Worm (Caenorhabditis elegans) whole organism, L1 larva: Measurements from ENCODE around the gene C14B1.3.
A peak's percentile ranks its signal among the peaks of the same experiment; 100 is the strongest.

Experiments used
- C04F5.9 ChIP-seq: sonication (generic microtip); optimal IDR thresholded peaks from 2 replicates; lab custom pipeline; 2016; ENCODE audit warnings: missing genetic modification characterization, missing compliant biosample characterization
- C34B4.2 ChIP-seq: sonication (generic microtip); optimal IDR thresholded peaks from 2 replicates; lab custom pipeline; 2017; ENCODE audit warnings: mild to moderate bottlenecking, missing genetic modification characterization, missing compliant biosample characterization
- F16B12.6 ChIP-seq: fragments of 150-350 bp; optimal IDR thresholded peaks from 2 replicates; lab custom pipeline; 2014; ENCODE audit warnings: missing biosample characterization, missing genetic modification characterization
- aha-1 ChIP-seq: fragments of 150-350 bp; optimal IDR thresholded peaks from 2 replicates; lab custom pipeline; 2014; ENCODE audit warnings: missing biosample characterization, missing genetic modification characterization
- aly-2 ChIP-seq: fragments of 150-350 bp; optimal IDR thresholded peaks from 2 replicates; lab custom pipeline; 2014; ENCODE audit warnings: missing biosample characterization, missing genetic modification characterization
- blmp-1 ChIP-seq: fragments of 150-350 bp; optimal IDR thresholded peaks from 2 replicates; lab custom pipeline; 2014; ENCODE audit warnings: missing biosample characterization, missing genetic modification characterization
- ces-1 ChIP-seq: fragments of 150-350 bp; optimal IDR thresholded peaks from 2 replicates; lab custom pipeline; 2014; ENCODE audit warnings: missing biosample characterization, missing genetic modification reagents, missing genetic modification characterization
- dpl-1 ChIP-seq, 3 experiments: fragments of 150-350 bp in 2 of 3; sonication (generic microtip) in 1 of 3; optimal IDR thresholded peaks; 2 replicates each; lab custom pipeline; 2014 to 2017; ENCODE audit warnings: missing biosample characterization in 3 of 3, missing genetic modification characterization in 3 of 3, missing genetic modification reagents in 3 of 3
- dsc-1 ChIP-seq: sonication (generic microtip); optimal IDR thresholded peaks from 2 replicates; lab custom pipeline; 2016; ENCODE audit warnings: mild to moderate bottlenecking, missing genetic modification characterization, missing compliant biosample characterization
- efl-1 ChIP-seq, 4 experiments: fragments of 150-350 bp; optimal IDR thresholded peaks in 3 of 4; peaks in 1 of 4; 1 replicate in 1 of 4; 2 replicates in 3 of 4; lab custom pipeline; 2014; ENCODE audit warnings: missing biosample characterization in 2 of 4, missing genetic modification characterization in 2 of 4, missing genetic modification reagents in 2 of 4
- egl-13 ChIP-seq: sonication (generic microtip); optimal IDR thresholded peaks from 2 replicates; lab custom pipeline; 2016; ENCODE audit warnings: missing genotype, missing genetic modification reagents, missing genetic modification characterization, missing compliant biosample characterization
- elt-3 ChIP-seq, 6 experiments: fragments of 150-350 bp in 1 of 6; sonication (generic microtip); optimal IDR thresholded peaks; 2 replicates each; lab custom pipeline; 2017 to 2018; ENCODE audit warnings: missing biosample characterization in 6 of 6, missing genetic modification characterization in 6 of 6, inconsistent platforms in 1 of 6
- fkh-10 ChIP-seq: sonication (generic microtip); optimal IDR thresholded peaks from 2 replicates; lab custom pipeline; 2017; ENCODE audit warnings: missing biosample characterization, missing genetic modification reagents, missing genetic modification characterization
- grh-1 ChIP-seq: fragments of 200-800 bp; sonication (Bioruptor generic); IDR thresholded peaks from 2 replicates; pipeline ENCODE4 v1.3.6; 2022; ENCODE audit warnings: missing genetic modification reagents, missing genetic modification characterization, missing compliant biosample characterization
- hlh-17 ChIP-seq: fragments of 200-800 bp; sonication (Bioruptor generic); optimal IDR thresholded peaks from 2 replicates; lab custom pipeline; 2018; ENCODE audit warnings: missing genetic modification characterization, mild to moderate bottlenecking, missing compliant biosample characterization, moderate library complexity, borderline replicate concordance
- hlh-4 ChIP-seq: sonication (generic microtip); optimal IDR thresholded peaks from 2 replicates; lab custom pipeline; 2016; ENCODE audit warnings: mild to moderate bottlenecking, missing genetic modification characterization, missing compliant biosample characterization
- irx-1 ChIP-seq: sonication (generic microtip); optimal IDR thresholded peaks from 2 replicates; lab custom pipeline; 2016; ENCODE audit warnings: missing genetic modification characterization, missing compliant biosample characterization
- isw-1 ChIP-seq: fragments of 200-800 bp; sonication (Bioruptor generic); IDR thresholded peaks from 2 replicates; pipeline ENCODE4 v1.3.6; 2022; ENCODE audit warnings: missing genetic modification characterization, missing compliant biosample characterization
- lin-13 ChIP-seq: fragments of 150-350 bp; optimal IDR thresholded peaks from 2 replicates; lab custom pipeline; 2014; ENCODE audit warnings: missing biosample characterization, missing genetic modification reagents, missing genetic modification characterization
- lin-14 ChIP-seq: fragments of 200-800 bp; sonication (Bioruptor generic); optimal IDR thresholded peaks from 2 replicates; lab custom pipeline; 2018; ENCODE audit warnings: mild to moderate bottlenecking, missing genetic modification characterization, moderate library complexity, missing compliant biosample characterization
- lin-35 ChIP-seq, 2 experiments: fragments of 150-350 bp; optimal IDR thresholded peaks; 2 replicates each; lab custom pipeline; 2014; ENCODE audit warnings: missing biosample characterization in 2 of 2, missing genetic modification characterization in 2 of 2, missing genetic modification reagents in 2 of 2
- lsy-2 ChIP-seq, 2 experiments: fragments of 150-350 bp; optimal IDR thresholded peaks; 2 replicates each; lab custom pipeline; 2014; ENCODE audit warnings: missing biosample characterization in 2 of 2, missing genetic modification characterization in 2 of 2
- mab-9 ChIP-seq: fragments of 200-800 bp; sonication (Bioruptor generic); IDR thresholded peaks from 2 replicates; pipeline ENCODE4 v1.3.6; 2022; ENCODE audit warnings: missing genetic modification reagents, missing genetic modification characterization, missing compliant biosample characterization
- mdl-1 ChIP-seq, 2 experiments: fragments of 150-350 bp; optimal IDR thresholded peaks; 2 replicates each; lab custom pipeline; 2014 to 2017; ENCODE audit warnings: missing biosample characterization in 2 of 2, missing genetic modification characterization in 2 of 2, inconsistent platforms in 1 of 2
- mep-1 ChIP-seq: fragments of 150-350 bp; optimal IDR thresholded peaks from 2 replicates; lab custom pipeline; 2014; ENCODE audit warnings: missing biosample characterization, missing genetic modification characterization
- nhr-11 ChIP-seq: fragments of 150-350 bp; optimal IDR thresholded peaks from 2 replicates; lab custom pipeline; 2014; ENCODE audit warnings: missing biosample characterization, missing genetic modification characterization
- nhr-19 ChIP-seq: fragments of 200-800 bp; sonication (Bioruptor generic); conservative IDR thresholded peaks from 2 replicates; pipeline ENCODE4 v1.3.6; 2022; ENCODE audit warnings: missing genetic modification characterization, missing compliant biosample characterization
- nhr-237 ChIP-seq: fragments of 150-350 bp; optimal IDR thresholded peaks from 2 replicates; lab custom pipeline; 2014; ENCODE audit warnings: missing biosample characterization, missing genetic modification characterization
- nhr-47 ChIP-seq: sonication (generic microtip); optimal IDR thresholded peaks from 2 replicates; lab custom pipeline; 2016; ENCODE audit warnings: mild to moderate bottlenecking, missing genetic modification characterization, moderate library complexity, missing compliant biosample characterization
- nhr-71 ChIP-seq: sonication (generic microtip); optimal IDR thresholded peaks from 2 replicates; lab custom pipeline; 2016; ENCODE audit warnings: mild to moderate bottlenecking, missing genetic modification characterization, moderate library complexity, missing compliant biosample characterization
- nhr-76 ChIP-seq: sonication (generic microtip); optimal IDR thresholded peaks from 2 replicates; lab custom pipeline; 2017; ENCODE audit warnings: missing biosample characterization, missing genetic modification characterization
- nhr-77 ChIP-seq: fragments of 150-350 bp; optimal IDR thresholded peaks from 2 replicates; lab custom pipeline; 2014; ENCODE audit warnings: missing biosample characterization, missing genetic modification characterization
- nhr-85 ChIP-seq: sonication (generic microtip); peaks from one replicate; lab custom pipeline; 2016; ENCODE audit warnings: missing genetic modification characterization, inconsistent platforms, missing compliant biosample characterization
- pag-3 ChIP-seq: sonication (generic microtip); optimal IDR thresholded peaks from 2 replicates; lab custom pipeline; 2017; ENCODE audit warnings: missing genetic modification characterization, mild to moderate bottlenecking, missing compliant biosample characterization, antibody characterized with exemption, borderline replicate concordance; ENCODE audit not compliant: insufficient read depth
- pax-3 ChIP-seq: fragments of 200-800 bp; sonication (Bioruptor generic); optimal IDR thresholded peaks from 2 replicates; lab custom pipeline; 2018; ENCODE audit warnings: mild to moderate bottlenecking, missing genetic modification characterization, moderate library complexity, missing compliant biosample characterization
- pqm-1 ChIP-seq: sonication (generic microtip); optimal IDR thresholded peaks from 3 replicates; lab custom pipeline; 2017; ENCODE audit warnings: missing biosample characterization, missing genetic modification characterization
- rnt-1 ChIP-seq: sonication (generic microtip); optimal IDR thresholded peaks from 2 replicates; lab custom pipeline; 2016; ENCODE audit warnings: mild to moderate bottlenecking, missing genetic modification characterization, moderate library complexity, missing compliant biosample characterization
- skn-1 ChIP-seq: fragments of 150-350 bp; optimal IDR thresholded peaks from 2 replicates; lab custom pipeline; 2014; ENCODE audit warnings: missing biosample characterization, missing genetic modification characterization
- snu-23 ChIP-seq: sonication (generic microtip); optimal IDR thresholded peaks from 2 replicates; lab custom pipeline; 2016; ENCODE audit warnings: missing genetic modification characterization, missing compliant biosample characterization
- sox-4 ChIP-seq: sonication (generic microtip); optimal IDR thresholded peaks from 2 replicates; lab custom pipeline; 2016; ENCODE audit warnings: missing genetic modification characterization, missing compliant biosample characterization
- sup-37 ChIP-seq: fragments of 200-800 bp; sonication (Bioruptor generic); optimal IDR thresholded peaks from 2 replicates; lab custom pipeline; 2018; ENCODE audit warnings: mild to moderate bottlenecking, missing genetic modification characterization, missing compliant biosample characterization
- swsn-7 ChIP-seq: sonication (generic microtip); optimal IDR thresholded peaks from 2 replicates; lab custom pipeline; 2016; ENCODE audit warnings: missing genetic modification characterization, missing compliant biosample characterization
- tbx-2 ChIP-seq: sonication (generic microtip); optimal IDR thresholded peaks from 2 replicates; lab custom pipeline; 2016; ENCODE audit warnings: missing genetic modification characterization, missing compliant biosample characterization
- unc-30 ChIP-seq: sonication (generic microtip); optimal IDR thresholded peaks from 2 replicates; lab custom pipeline; 2017; ENCODE audit warnings: missing biosample characterization, missing genetic modification characterization
- unc-62 ChIP-seq: fragments of 150-350 bp; optimal IDR thresholded peaks from 2 replicates; lab custom pipeline; 2014; ENCODE audit warnings: missing biosample characterization, missing genetic modification reagents, missing genetic modification characterization
- unc-86 ChIP-seq: sonication (generic microtip); optimal IDR thresholded peaks from 2 replicates; lab custom pipeline; 2016; ENCODE audit warnings: missing genetic modification characterization, missing compliant biosample characterization
- unc-98 ChIP-seq: fragments of 200-800 bp; sonication (Bioruptor generic); IDR thresholded peaks from 2 replicates; pipeline ENCODE4 v1.3.6; 2022; ENCODE audit warnings: missing genetic modification characterization, missing compliant biosample characterization
- xbp-1 ChIP-seq: sonication (generic microtip); optimal IDR thresholded peaks from 2 replicates; lab custom pipeline; 2016; ENCODE audit warnings: missing genetic modification characterization, missing compliant biosample characterization

The C14B1.3 gene

DNA sequence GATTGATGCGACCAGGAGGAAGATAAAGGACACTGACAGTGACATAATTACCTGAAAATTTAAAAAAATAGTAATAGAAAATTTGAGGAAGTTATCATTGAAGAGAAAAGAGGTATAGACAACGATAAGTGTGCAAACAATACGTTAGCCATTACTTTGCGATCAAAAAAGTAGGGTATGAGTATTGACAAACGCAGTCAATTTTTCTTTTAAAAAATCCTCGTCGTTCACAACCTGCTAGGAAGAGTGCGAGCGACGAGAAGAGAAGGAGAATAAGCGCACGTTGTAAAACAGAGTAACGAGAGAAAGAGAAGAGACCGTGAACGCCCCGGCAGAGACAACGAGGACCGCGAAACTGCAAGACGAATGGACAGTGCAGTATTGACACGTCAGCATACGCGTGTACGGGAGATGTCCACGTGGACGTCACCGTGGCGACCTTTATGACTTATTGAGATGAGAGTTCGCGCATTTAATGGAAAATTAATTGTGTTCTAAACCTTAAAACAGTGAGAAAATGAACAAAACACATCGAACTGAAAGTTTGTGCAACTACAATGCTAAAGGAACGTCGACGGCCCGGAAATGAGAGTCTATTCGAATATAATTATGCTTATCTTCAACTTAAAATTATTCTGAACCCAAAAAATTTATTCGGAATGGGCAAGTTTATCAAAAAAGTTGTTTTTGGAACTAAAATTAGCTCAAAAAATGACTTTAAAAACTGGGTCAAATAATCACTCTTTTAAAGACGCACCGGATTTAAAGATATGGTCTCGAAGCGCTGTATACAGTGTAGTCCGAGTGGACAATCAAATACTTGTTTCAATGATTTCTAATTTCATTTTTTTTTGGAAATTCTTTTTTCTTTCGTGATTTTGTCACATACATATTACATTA is 1.7 kb upstream of the C14B1.3 start, which contains the start of the genes pdi-1 and C14B1.2:
TSS of gene pdi-1 (minus strand) at position 51 of the 900 bp plus-strand sequence.
TSS of gene C14B1.2 (plus strand) at position 850 of the 900 bp plus-strand sequence.
- peak in 1 of 2 experiments; percentile 70 for TF ChIP-seq mdl-1 (tag; optimal IDR thresholded peaks at IDR 0.05; lab: Kevin White, UChicago)
- no peak for TF ChIP-seq unc-30
- TF ChIP-seq isw-1 (GFP tag; lab: Robert Waterston, UW), result no peak
- no peak for TF ChIP-seq nhr-76 (tag; lab: Kevin White, UChicago)
- peak in 1 of 2 experiments; percentile 25 for TF ChIP-seq lsy-2 (tag; optimal IDR thresholded peaks at IDR 0.05; lab: Kevin White, UChicago)
- TF ChIP-seq elt-3 (tag; optimal IDR thresholded peaks at IDR 0.05; lab: Kevin White, UChicago), result peak in 1 of 6 experiments; percentile 22
- peak; percentile 15 for TF ChIP-seq nhr-77 (tag; lab: Kevin White, UChicago)
- TF ChIP-seq pag-3 (tag; lab: Kevin White, UChicago), result no peak
- TF ChIP-seq nhr-71 (tag; lab: Kevin White, UChicago), result peak; percentile 55
- no peak for TF ChIP-seq dsc-1 (tag; lab: Kevin White, UChicago)
- TF ChIP-seq dpl-1 (GFP tag; optimal IDR thresholded peaks at IDR 0.05; lab: Kevin White, UChicago), result peak in 2 of 3 experiments; percentile 3 to 10
- no peak for TF ChIP-seq pqm-1 (tag; lab: Kevin White, UChicago)
- TF ChIP-seq lin-14 (GFP tag; lab: Kevin White, UChicago), result peak; percentile 90
- TF ChIP-seq mep-1 (tag; lab: Kevin White, UChicago), result peak; percentile 47
- no peak for TF ChIP-seq unc-98 (GFP tag; lab: Robert Waterston, UW)
- peak; percentile 98 for TF ChIP-seq xbp-1
- peak; percentile 14 for TF ChIP-seq swsn-7 (tag; lab: Kevin White, UChicago)
- no peak for TF ChIP-seq sup-37 (GFP tag; lab: Kevin White, UChicago)
- peak; percentile 9 for TF ChIP-seq rnt-1 (tag; lab: Kevin White, UChicago)
- TF ChIP-seq sox-4 (tag; lab: Kevin White, UChicago), result no peak
- peak; percentile 20 for TF ChIP-seq blmp-1 (tag; lab: Kevin White, UChicago)
- no peak for TF ChIP-seq pax-3 (tag; lab: Kevin White, UChicago)
- TF ChIP-seq lin-35 (GFP tag; optimal IDR thresholded peaks at IDR 0.05; lab: Kevin White, UChicago), result peak; percentile 17 to 31
- peak; percentile 47 for TF ChIP-seq snu-23 (GFP tag; lab: Kevin White, UChicago)
- TF ChIP-seq C04F5.9 (tag; lab: Kevin White, UChicago), result no peak
- TF ChIP-seq mab-9 (GFP tag; lab: Robert Waterston, UW), result no peak
- TF ChIP-seq grh-1 (GFP tag; lab: Robert Waterston, UW), result no peak
- 0 out of 2 replicates have a peak, but pooled peaks have one; percentile 10 for TF ChIP-seq nhr-19 (GFP tag; lab: Robert Waterston, UW)
- TF ChIP-seq efl-1 (optimal IDR thresholded peaks at IDR 0.05; lab: Kevin White, UChicago), result peak; percentile 2 to 31
- TF ChIP-seq efl-1 (GFP tag; optimal IDR thresholded peaks at IDR 0.05 in 1 of 2; lab: Kevin White, UChicago), result peak in 1 of 2 experiments; percentile 33
- no peak for TF ChIP-seq unc-86 (tag; lab: Kevin White, UChicago)
- peak; percentile 23 for TF ChIP-seq tbx-2 (tag; lab: Kevin White, UChicago)
- TF ChIP-seq aly-2 (tag; lab: Kevin White, UChicago), result no peak
- TF ChIP-seq aha-1 (tag; lab: Kevin White, UChicago), result no peak
- no peak for TF ChIP-seq C34B4.2 (tag; lab: Kevin White, UChicago)

DNA sequence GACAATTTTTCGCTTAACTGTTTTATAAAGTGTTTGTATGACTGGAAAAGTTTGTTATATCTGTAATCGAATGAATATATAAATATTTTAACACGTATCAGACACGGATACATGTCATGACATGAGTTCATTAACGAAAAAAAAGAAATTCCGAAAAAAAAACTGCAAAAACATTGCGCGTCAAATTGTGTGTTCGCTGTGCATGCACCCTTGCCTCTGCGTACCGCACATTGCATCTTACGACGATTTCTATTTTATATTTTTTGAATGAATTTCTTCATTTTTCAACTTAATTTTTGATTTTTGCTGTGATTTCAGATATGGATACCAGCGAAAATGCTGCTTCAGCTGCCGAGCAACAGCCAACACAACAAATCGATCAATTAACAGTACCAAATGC is 1.6 kb downstream of the C14B1.3 start, which contains the start of gene wdr-5.1:
TSS of gene wdr-5.1 (plus strand) at position 319 of the 400 bp plus-strand sequence.
- TF ChIP-seq xbp-1 (peak; percentile 48), unc-98 (GFP tag; lab: Robert Waterston, UW) (no peak), fkh-10 (no peak), sup-37 (GFP tag; lab: Kevin White, UChicago) (no peak), efl-1 (optimal IDR thresholded peaks at IDR 0.05; lab: Kevin White, UChicago) (peak; percentile 34 to 53), efl-1 (GFP tag; optimal IDR thresholded peaks at IDR 0.05 in 1 of 2; lab: Kevin White, UChicago) (peak in 1 of 2 experiments; percentile 48), ces-1 (GFP tag; lab: Kevin White, UChicago) (no peak), swsn-7 (tag; lab: Kevin White, UChicago) (no peak), nhr-11 (tag; lab: Kevin White, UChicago) (no peak), nhr-47 (tag; lab: Kevin White, UChicago) (peak; percentile 22), skn-1 (no peak), hlh-4 (tag; lab: Kevin White, UChicago) (no peak), egl-13 (tag; lab: Kevin White, UChicago) (no peak), tbx-2 (tag; lab: Kevin White, UChicago) (no peak), hlh-17 (no peak), nhr-237 (tag; lab: Kevin White, UChicago) (no peak), irx-1 (tag; lab: Kevin White, UChicago) (no peak), lin-13 (GFP tag; lab: Kevin White, UChicago) (no peak), unc-62 (GFP tag; lab: Kevin White, UChicago) (no peak), F16B12.6 (tag; lab: Kevin White, UChicago) (peak; percentile 88), nhr-85 (tag; lab: Kevin White, UChicago) (peak; percentile 26), nhr-71 (tag; lab: Kevin White, UChicago) (peak; percentile 54)
